Fruit fly (Drosophila melanogaster) whole organism, prepupa: ENCODE results near the gene AANATL2.

Experiments
- Blimp-1 ChIP-seq: fragments of 200-800 bp; sonication (Bioruptor generic); optimal IDR thresholded peaks from 3 replicates; lab custom pipeline; 2017; ENCODE audit warnings: missing biosample characterization, missing genetic modification characterization, mild to moderate bottlenecking, moderate library complexity, missing genetic modification reagents
- CG10631 ChIP-seq: fragments of 200-800 bp; sonication (Bioruptor generic); optimal IDR thresholded peaks from 2 replicates; lab custom pipeline; 2016; ENCODE audit warnings: missing biosample characterization, missing genetic modification characterization
- CG31627 ChIP-seq: fragments of 200-800 bp; sonication (Bioruptor generic); optimal IDR thresholded peaks from 3 replicates; lab custom pipeline; 2016; ENCODE audit warnings: missing biosample characterization, missing genetic modification characterization
- CG32006 ChIP-seq: fragments of 200-800 bp; sonication (Bioruptor generic); optimal IDR thresholded peaks from 3 replicates; lab custom pipeline; 2017; ENCODE audit warnings: missing biosample characterization, mild to moderate bottlenecking, missing genetic modification characterization
- CG34406 ChIP-seq: fragments of 200-800 bp; sonication (Bioruptor generic); optimal IDR thresholded peaks from 3 replicates; lab custom pipeline; 2016; ENCODE audit warnings: missing biosample characterization, missing genetic modification characterization
- CG6854 ChIP-seq: fragments of 200-800 bp; sonication (Bioruptor generic); optimal IDR thresholded peaks from 2 replicates; lab custom pipeline; 2017; ENCODE audit warnings: missing biosample characterization, mild to moderate bottlenecking, missing genetic modification characterization
- CG7368 ChIP-seq: fragments of 200-800 bp; sonication (Bioruptor generic); optimal IDR thresholded peaks from 3 replicates; lab custom pipeline; 2016; ENCODE audit warnings: missing biosample characterization, missing genetic modification characterization
- Eip78C ChIP-seq: fragments of 200-800 bp; sonication (Bioruptor generic); peaks from one replicate; lab custom pipeline; 2016; ENCODE audit warnings: missing biosample characterization, missing genetic modification characterization
- Eip93F ChIP-seq: fragments of 200-800 bp; sonication (Bioruptor generic); optimal IDR thresholded peaks from 2 replicates; lab custom pipeline; 2016; ENCODE audit warnings: missing biosample characterization, mild to moderate bottlenecking, missing genetic modification characterization
- Ets96B ChIP-seq: fragments of 200-800 bp; optimal IDR thresholded peaks from 2 replicates; lab custom pipeline; 2019; ENCODE audit warnings: missing biosample characterization, mild to moderate bottlenecking, missing genetic modification characterization, moderate library complexity
- Gug ChIP-seq: fragments of 200-800 bp; sonication (Bioruptor generic); IDR thresholded peaks from 2 replicates; pipeline ENCODE4 v1.3.6; 2022; ENCODE audit warnings: missing biosample characterization, missing genetic modification characterization
- OdsH ChIP-seq: fragments of 200-800 bp; sonication (Bioruptor generic); optimal IDR thresholded peaks from 3 replicates; lab custom pipeline; 2016; ENCODE audit warnings: missing biosample characterization, missing genetic modification characterization
- achi ChIP-seq: fragments of 200-800 bp; sonication (Bioruptor generic); optimal IDR thresholded peaks from 3 replicates; lab custom pipeline; 2016; ENCODE audit warnings: missing biosample characterization, missing genetic modification characterization
- cyc ChIP-seq: fragments of 200-800 bp; sonication (Bioruptor generic); optimal IDR thresholded peaks from 3 replicates; lab custom pipeline; 2016; ENCODE audit warnings: missing biosample characterization, missing genetic modification characterization
- dac ChIP-seq: fragments of 200-800 bp; sonication (Bioruptor generic); optimal IDR thresholded peaks from 2 replicates; lab custom pipeline; 2017; ENCODE audit warnings: missing biosample characterization, mild to moderate bottlenecking, missing genetic modification characterization
- fd59A ChIP-seq: fragments of 200-800 bp; sonication (Bioruptor generic); optimal IDR thresholded peaks from 2 replicates; lab custom pipeline; 2017; ENCODE audit warnings: missing biosample characterization, mild to moderate bottlenecking, missing genetic modification characterization, missing genetic modification reagents
- fd85E ChIP-seq: fragments of 200-800 bp; sonication (Bioruptor generic); optimal IDR thresholded peaks from 3 replicates; lab custom pipeline; 2016; ENCODE audit warnings: missing biosample characterization, missing genetic modification characterization
- fkh ChIP-seq: fragments of 200-800 bp; sonication (Bioruptor generic); optimal IDR thresholded peaks from 3 replicates; lab custom pipeline; 2017; ENCODE audit warnings: missing biosample characterization, mild to moderate bottlenecking, missing genetic modification characterization, moderate library complexity
- lz ChIP-seq: fragments of 200-800 bp; sonication (Bioruptor generic); optimal IDR thresholded peaks from 3 replicates; lab custom pipeline; 2016; ENCODE audit warnings: missing biosample characterization, missing genetic modification characterization
- ss ChIP-seq, 2 experiments: fragments of 200-800 bp; sonication (Bioruptor generic); optimal IDR thresholded peaks; 2 replicates in 1 of 2; 3 replicates in 1 of 2; lab custom pipeline; 2017 to 2018; ENCODE audit warnings: mild to moderate bottlenecking in 2 of 2, missing biosample characterization in 2 of 2, missing genetic modification characterization in 2 of 2, moderate library complexity in 1 of 2
- svp ChIP-seq: fragments of 200-800 bp; sonication (Bioruptor generic); peaks from one replicate; lab custom pipeline; 2016; ENCODE audit warnings: missing biosample characterization, missing genetic modification characterization
- vri ChIP-seq: fragments of 200-800 bp; sonication (Bioruptor generic); optimal IDR thresholded peaks from 3 replicates; lab custom pipeline; 2016; ENCODE audit warnings: missing biosample characterization, mild to moderate bottlenecking, missing genetic modification characterization

AANATL2 gene

dm6 chr2L:6255488-6255887 lies at the start of gene AANATL2:
TSS of gene AANATL2 (plus strand) at chr2L:6255859.
- TF ChIP-seq vri (GFP tag; lab: Kevin White, UChicago): peak; percentile 50
- TF ChIP-seq svp: peak; percentile 65
- no peak for TF ChIP-seq Ets96B (tag; lab: Kevin White, UChicago)

DNA sequence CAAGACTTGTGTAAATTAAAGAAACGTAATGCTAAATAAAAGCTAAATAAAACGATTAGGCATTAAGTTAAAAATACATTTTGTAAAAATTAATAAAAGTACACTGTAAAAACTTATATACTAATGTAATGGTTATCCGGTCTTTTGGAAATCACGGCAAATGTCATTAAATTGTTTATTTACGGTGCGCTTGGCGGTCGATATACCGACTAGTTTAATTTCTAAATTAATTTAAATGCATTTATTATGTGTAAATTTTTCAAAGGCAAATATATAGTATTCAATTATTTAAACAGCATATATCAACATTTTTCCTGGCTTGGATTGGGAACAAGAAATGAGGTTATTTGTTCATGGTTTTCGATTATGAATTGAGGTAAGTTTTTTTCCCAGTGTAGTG lies 44.8 kb upstream of the AANATL2 start:
- TF ChIP-seq CG7368 (GFP tag; lab: Kevin White, UChicago) (no peak), CG10631 (no peak), CG34406 (GFP tag; lab: Kevin White, UChicago) (no peak), dac (GFP tag; lab: Kevin White, UChicago) (no peak), Eip78C (peak; percentile 60), CG32006 (GFP tag; lab: Kevin White, UChicago) (peak; percentile 13)

DNA sequence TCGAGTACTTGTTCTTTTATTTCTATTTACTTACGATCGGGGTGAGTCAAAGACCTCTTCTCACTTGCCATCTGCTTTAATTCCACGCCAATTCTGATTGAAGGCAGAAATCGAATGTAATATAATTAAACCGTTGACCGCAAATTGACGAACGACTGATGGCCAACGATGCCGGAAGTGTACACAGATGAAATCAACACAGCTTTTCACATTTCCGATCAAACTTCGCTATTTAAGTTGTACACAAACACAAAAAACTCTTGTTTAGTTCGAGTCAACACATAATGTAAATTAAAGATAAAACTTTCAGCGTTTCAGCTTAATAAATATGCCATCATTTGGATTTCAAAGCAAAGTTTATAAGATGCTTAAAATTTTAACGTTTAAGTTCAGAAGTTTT lies 44.1 kb upstream of the AANATL2 start:
- no peak for TF ChIP-seq OdsH (GFP tag; lab: Kevin White, UChicago)
- TF ChIP-seq fkh: peak; percentile 39

DNA sequence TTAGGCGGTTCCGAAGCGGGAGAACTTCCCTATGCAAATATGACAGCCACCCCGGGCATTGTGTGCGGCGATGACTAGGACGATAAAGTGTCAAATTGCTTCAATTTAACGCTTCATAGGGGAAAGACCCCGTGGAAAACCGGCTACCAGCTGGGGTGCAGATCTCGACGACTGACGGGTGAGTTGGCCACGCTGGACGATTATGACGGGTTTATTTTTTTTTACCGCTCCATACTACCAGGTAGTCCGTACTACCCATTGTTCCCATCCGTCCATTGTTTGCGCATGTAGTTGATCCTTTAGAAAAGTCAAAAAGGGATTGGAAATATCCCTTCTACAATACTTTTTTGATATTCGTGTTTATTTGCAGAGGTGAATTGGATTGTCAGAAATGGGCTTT lies 42.2 kb upstream of the AANATL2 start:
- TF ChIP-seq achi: no peak

dm6 chr2L:6215897-6216296 lies 39.8 kb upstream of the AANATL2 start:
- no peak for TF ChIP-seq CG32006 (GFP tag; lab: Kevin White, UChicago)
- TF ChIP-seq fkh: no peak

DNA sequence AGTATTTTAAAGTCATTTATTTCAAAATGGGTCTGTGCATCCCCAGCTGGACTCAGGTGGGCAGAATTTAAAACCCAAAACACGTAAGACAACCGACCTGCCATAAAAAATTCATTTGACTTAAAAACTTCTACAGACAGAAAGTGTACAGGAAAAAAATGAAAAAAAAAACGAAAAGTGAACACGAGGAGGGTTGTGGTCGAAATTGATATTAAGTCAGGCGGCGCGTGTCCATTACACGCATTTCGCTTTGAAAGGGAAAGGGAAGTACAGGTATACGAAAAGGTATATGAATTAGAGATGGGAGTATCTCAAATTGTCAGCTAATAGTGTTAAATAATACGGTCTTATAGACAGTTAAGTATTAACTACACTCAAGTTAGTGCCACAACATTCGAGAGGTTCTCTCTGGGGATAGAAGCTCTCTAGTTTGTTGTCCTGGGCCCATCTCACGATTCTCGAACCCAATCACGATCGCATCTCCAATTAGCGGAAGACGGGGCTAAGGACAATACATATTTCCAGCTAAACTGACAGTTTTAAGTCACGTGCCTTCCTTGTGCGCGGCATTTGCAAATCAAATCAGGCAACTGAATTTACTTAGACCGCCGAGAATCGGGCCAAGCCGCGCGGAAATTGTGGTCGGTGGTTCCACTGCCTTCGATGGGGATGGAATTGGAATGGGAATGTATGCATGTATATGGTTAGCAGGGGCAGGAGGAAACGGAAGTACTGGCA lies 36.8 kb upstream of the AANATL2 start:
- peak; percentile 18 for TF ChIP-seq Blimp-1 (GFP tag; lab: Kevin White, UChicago)
- TF ChIP-seq fd59A (GFP tag; lab: Kevin White, UChicago): no peak
- no peak for TF ChIP-seq ss (GFP tag; optimal IDR thresholded peaks at IDR 0.05; lab: Kevin White, UChicago)
- no peak for TF ChIP-seq fd85E (GFP tag; lab: Kevin White, UChicago)
- TF ChIP-seq CG34406 (GFP tag; lab: Kevin White, UChicago): no peak
- TF ChIP-seq svp: no peak

DNA sequence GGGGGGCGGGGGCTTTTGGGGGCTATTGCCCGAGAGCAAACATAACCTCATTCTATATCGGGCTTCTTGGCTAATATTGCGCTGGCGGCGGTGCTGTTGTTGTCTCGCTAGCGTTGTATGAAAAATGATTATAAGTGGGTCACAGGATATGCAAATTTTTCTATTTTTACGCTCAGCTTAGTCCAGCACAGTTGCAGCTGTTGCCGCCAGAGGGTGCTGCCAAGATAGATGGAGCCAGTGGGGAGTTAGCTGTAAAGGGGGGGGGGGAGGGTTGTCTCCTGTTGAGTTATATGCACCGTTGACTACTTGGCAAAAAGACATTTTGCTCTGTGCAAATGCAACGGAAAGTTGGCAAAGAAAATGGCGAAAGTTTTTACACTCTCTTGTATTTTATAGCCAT lies 34.7 kb upstream of the AANATL2 start:
- TF ChIP-seq Gug (GFP tag; lab: Robert Waterston, UW) (no peak), lz (GFP tag; lab: Kevin White, UChicago) (no peak), achi (no peak), cyc (GFP tag; lab: Kevin White, UChicago) (no peak)
- TF ChIP-seq, all 60 proteins: peak for 0

DNA sequence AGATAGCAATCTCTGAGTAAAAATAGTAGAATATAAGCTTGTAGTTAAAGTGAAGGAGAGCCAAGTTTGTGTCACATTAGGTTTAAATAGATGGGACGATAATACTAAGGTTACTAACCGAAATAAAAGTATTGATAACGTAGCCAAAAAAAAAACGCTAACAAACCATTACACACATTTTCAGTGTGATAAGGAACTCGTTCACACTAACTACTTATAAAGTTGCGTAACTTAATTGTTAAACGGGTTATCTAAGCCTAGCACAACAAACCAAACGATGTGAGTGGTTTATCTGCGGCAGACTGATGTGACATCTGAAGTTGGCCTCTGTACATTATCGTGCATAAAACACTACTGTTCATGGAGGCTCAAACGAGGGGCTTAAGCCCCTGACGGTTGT lies 31.5 kb upstream of the AANATL2 start:
- TF ChIP-seq CG31627: no peak
- no peak for TF ChIP-seq Eip93F (GFP tag; lab: Kevin White, UChicago)
- TF ChIP-seq CG6854 (GFP tag; lab: Kevin White, UChicago): no peak
- TF ChIP-seq CG34406 (GFP tag; lab: Kevin White, UChicago): no peak
- no peak for TF ChIP-seq CG32006 (GFP tag; lab: Kevin White, UChicago)
- no peak for TF ChIP-seq fd85E (GFP tag; lab: Kevin White, UChicago)

- no peak for TF ChIP-seq achi
- TF ChIP-seq vri (GFP tag; lab: Kevin White, UChicago): peak; percentile 20
- TF ChIP-seq, all 60 proteins: peak for 1
Observed at dm6 chr2L:6224803-6225202, 30.9 kb upstream of the AANATL2 start, which contains the start of gene Ugt37B1. TSS of gene Ugt37B1 (plus strand) at chr2L:6225048.
